Worm (Caenorhabditis elegans): ENCODE measurements around the gene srz-69.

srz-69 gene

DNA sequence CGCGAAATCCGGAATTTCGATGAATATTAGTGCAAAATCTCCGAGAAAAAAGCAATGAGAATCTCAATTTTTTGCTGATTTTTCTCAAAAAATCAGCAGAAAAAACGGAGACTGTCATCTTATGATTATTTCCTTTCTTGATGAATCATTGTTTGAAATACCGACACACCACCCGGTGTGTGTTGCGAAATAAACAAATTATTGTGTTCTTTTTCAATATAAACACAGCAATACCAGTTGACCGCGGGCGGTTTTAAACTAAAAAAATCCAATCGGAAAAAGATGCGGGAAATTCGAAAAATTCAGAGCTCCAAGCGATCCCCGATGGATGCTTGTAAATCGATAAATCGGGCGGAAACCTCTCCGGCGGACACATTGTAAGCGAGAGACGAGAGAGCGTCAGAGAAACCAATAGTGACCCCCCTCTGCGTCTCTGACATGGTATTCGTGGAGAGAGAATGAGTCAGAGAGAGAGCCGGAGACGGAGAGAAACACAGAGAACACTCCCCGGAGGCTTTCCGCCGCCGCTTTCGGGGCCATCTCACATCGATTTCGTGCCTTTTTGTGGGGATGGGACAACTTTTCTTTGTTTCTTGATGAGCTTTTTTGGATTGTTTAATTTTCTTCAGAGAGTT lies 38.5 kb upstream of the srz-69 start (continued):
- TF ChIP-seq pha-4 (GFP tag; IDR thresholded peaks at IDR 0.05), result no peak
- no peak for TF ChIP-seq pha-4 (tag; optimal IDR thresholded peaks at IDR 0.05)
- TF ChIP-seq hif-1 (tag; optimal IDR thresholded peaks at IDR 0.05), result peak in 1 of 2 experiments; percentile 13
- peak; percentile 68 for TF ChIP-seq mes-2 (tag; optimal IDR thresholded peaks at IDR 0.05; ENCODE audit: poor library complexity, severe bottlenecking)
- TF ChIP-seq F44E2.7 (GFP tag; IDR thresholded peaks at IDR 0.05), result no peak
- peak; percentile 68; the same call in 1 of the 2 replicates for TF ChIP-seq egl-43 (GFP tag; IDR thresholded peaks at IDR 0.05)
- TF ChIP-seq nhr-42 (GFP tag; IDR thresholded peaks at IDR 0.05), result no peak
- no peak for TF ChIP-seq zip-2 (tag; optimal IDR thresholded peaks at IDR 0.05)
- TF ChIP-seq unc-62 (GFP tag; optimal IDR thresholded peaks at IDR 0.05 in 1 of 2), result peak in 1 of 2 experiments; percentile 96
- no peak for TF ChIP-seq unc-62 (tag; optimal IDR thresholded peaks at IDR 0.05)
- peak; percentile 42 for TF ChIP-seq dpl-1 (GFP tag; optimal IDR thresholded peaks at IDR 0.05)
- peak; percentile 36; the same call in 1 of the 2 replicates for TF ChIP-seq dmd-6 (GFP tag; IDR thresholded peaks at IDR 0.05)
- TF ChIP-seq ceh-44 (GFP tag; IDR thresholded peaks at IDR 0.05), result 0 out of 2 replicates have a peak, but pooled peaks have one; percentile 6
- peak; percentile 48 for TF ChIP-seq dve-1 (tag; optimal IDR thresholded peaks at IDR 0.05; ENCODE audit: insufficient read depth)
- TF ChIP-seq lsy-2 (tag; optimal IDR thresholded peaks at IDR 0.05), result peak in 1 of 2 experiments; percentile 64
- peak; percentile 28 for TF ChIP-seq fkh-10 (GFP tag; optimal IDR thresholded peaks at IDR 0.05)
- no peak for TF ChIP-seq unc-130 (GFP tag; optimal IDR thresholded peaks at IDR 0.05)
- TF ChIP-seq daf-16 (GFP tag; optimal IDR thresholded peaks at IDR 0.05), result no peak
- TF ChIP-seq daf-16 (tag; optimal IDR thresholded peaks at IDR 0.05), result no peak

DNA sequence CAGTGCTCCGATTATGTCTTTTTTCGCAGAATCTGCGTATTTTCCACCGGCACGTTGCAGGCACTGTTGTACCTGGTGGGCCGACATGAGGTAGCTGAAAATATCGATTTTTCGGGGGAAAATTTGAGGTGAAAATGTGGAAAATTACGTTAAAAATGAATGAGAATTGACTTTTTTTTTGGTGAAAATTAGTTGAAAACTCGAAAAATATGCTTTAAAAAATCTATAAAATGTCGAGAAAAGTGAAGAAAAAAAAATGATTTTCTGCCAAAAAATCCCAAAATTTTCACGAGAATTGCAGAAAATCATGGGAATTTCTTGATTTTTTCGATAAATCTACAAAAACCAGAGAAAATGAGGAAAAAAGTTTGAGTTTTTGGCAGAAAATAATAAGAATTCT lies 37.4 kb upstream of the srz-69 start, which contains the start of gene tsg-101:
Gene tsg-101 (minus strand): TSS at position 101 of the 400 bp plus-strand sequence.
- TF ChIP-seq mep-1 (tag; optimal IDR thresholded peaks at IDR 0.05), result no peak
- peak; percentile 48 for TF ChIP-seq aha-1 (tag)
- no peak for TF ChIP-seq lin-13 (GFP tag; optimal IDR thresholded peaks at IDR 0.05)

DNA sequence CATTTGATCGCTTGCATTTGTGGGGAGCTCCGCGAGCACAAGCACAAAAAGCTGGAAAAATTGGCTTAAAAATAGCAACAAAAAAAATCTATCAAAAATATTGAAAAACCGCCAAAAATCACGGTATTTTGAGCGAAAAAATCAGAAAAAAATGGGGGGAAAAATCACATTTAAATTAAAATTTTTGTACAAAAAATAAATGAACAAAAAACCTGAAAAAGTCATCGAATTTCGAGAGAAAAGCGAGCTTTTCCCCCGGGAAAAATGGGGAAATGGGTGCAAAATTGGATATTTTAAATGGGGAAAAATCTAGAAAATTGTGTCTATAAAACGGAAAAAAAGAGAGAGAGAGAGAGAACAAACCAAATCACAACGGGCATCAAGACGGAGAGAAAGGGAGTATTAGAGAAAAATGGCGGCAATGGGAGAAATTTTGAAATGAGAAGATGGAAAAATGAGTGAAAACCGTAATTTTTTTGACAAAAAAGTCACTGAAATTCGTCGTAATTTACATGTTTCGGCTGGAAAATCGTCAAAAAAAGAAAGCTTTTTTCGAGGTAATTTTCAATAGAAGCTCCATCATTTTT lies 32.5 kb upstream of the srz-69 start, which contains the start of gene ced-10:
Gene ced-10 (minus strand): TSS at position 51 of the 587 bp plus-strand sequence.
- TF ChIP-seq dve-1 (tag; optimal IDR thresholded peaks at IDR 0.05; ENCODE audit: insufficient read depth), result no peak
- no peak for TF ChIP-seq nhr-25 (tag; optimal IDR thresholded peaks at IDR 0.05; ENCODE audit: borderline replicate concordance, insufficient read depth)
- no peak for TF ChIP-seq R02D3.7 (tag; optimal IDR thresholded peaks at IDR 0.05)
- TF ChIP-seq daf-12 (tag; optimal IDR thresholded peaks at IDR 0.05), result no peak
- TF ChIP-seq mxl-3 (GFP tag; optimal IDR thresholded peaks at IDR 0.05), result no peak
- no peak for TF ChIP-seq mes-2 (tag; optimal IDR thresholded peaks at IDR 0.05; ENCODE audit: poor library complexity, severe bottlenecking)
- TF ChIP-seq skn-1 (tag; optimal IDR thresholded peaks at IDR 0.05), result no peak
- TF ChIP-seq daf-8 (GFP tag; IDR thresholded peaks at IDR 0.05), result no peak
- TF ChIP-seq ZK546.5 (tag; optimal IDR thresholded peaks at IDR 0.05), result no peak
- TF ChIP-seq zip-11 (GFP tag; IDR thresholded peaks at IDR 0.05), result no peak
- TF ChIP-seq zfp-2 (tag; optimal IDR thresholded peaks at IDR 0.05), result no peak
- TF ChIP-seq cey-2 (tag; optimal IDR thresholded peaks at IDR 0.05; ENCODE audit: borderline replicate concordance, insufficient read depth), result no peak
- TF ChIP-seq ceh-28 (tag; optimal IDR thresholded peaks at IDR 0.05), result no peak
- TF ChIP-seq duxl-1 (tag; optimal IDR thresholded peaks at IDR 0.05; ENCODE audit: poor library complexity), result no peak
- no peak for TF ChIP-seq F37D6.2 (tag; optimal IDR thresholded peaks at IDR 0.05)
- TF ChIP-seq zag-1 (tag; optimal IDR thresholded peaks at IDR 0.05), result no peak
- no peak for TF ChIP-seq ceh-20 (GFP tag; IDR thresholded peaks at IDR 0.05)

All from whole organism, L4 larva.